Worm (Caenorhabditis elegans) whole organism, young adult: ENCODE data around the gene let-268.
"Not testable (repeated sequence)": the region's sequence is repeated elsewhere in the genome, so short reads cannot be mapped to it uniquely, and the experiment has no call there.

Experiments
- B0019.2 ChIP-seq: fragments of 200-800 bp; sonication (Bioruptor generic); conservative IDR thresholded peaks from 2 replicates; pipeline ENCODE4 v1.3.6; 2022; ENCODE audit warnings: missing genetic modification reagents, missing genetic modification characterization, missing compliant biosample characterization
- B0261.1 ChIP-seq: sonication (generic microtip); optimal IDR thresholded peaks from 2 replicates; lab custom pipeline; 2016; ENCODE audit warnings: mild to moderate bottlenecking, missing genetic modification characterization, moderate library complexity, missing compliant biosample characterization
- F39B2.1 ChIP-seq: fragments of 200-800 bp; sonication (Bioruptor generic); IDR thresholded peaks from 2 replicates; pipeline ENCODE4 v1.3.6; 2022; ENCODE audit warnings: missing genetic modification reagents, missing genetic modification characterization, missing compliant biosample characterization
- F52B5.7 ChIP-seq: sonication (generic microtip); optimal IDR thresholded peaks from 2 replicates; lab custom pipeline; 2016; ENCODE audit warnings: mild to moderate bottlenecking, missing genetic modification characterization, missing compliant biosample characterization
- F57A8.1 ChIP-seq: fragments of 200-800 bp; sonication (Bioruptor generic); optimal IDR thresholded peaks from 2 replicates; lab custom pipeline; 2018; ENCODE audit warnings: mild to moderate bottlenecking, missing genetic modification characterization, moderate library complexity, missing compliant biosample characterization
- K11D2.4 ChIP-seq: fragments of 200-800 bp; sonication (Bioruptor generic); IDR thresholded peaks from 2 replicates; pipeline ENCODE4 v1.3.6; 2022; ENCODE audit warnings: missing genetic modification reagents, missing genetic modification characterization, missing compliant biosample characterization
- Y53F4B.3 ChIP-seq: fragments of 200-800 bp; sonication (Bioruptor generic); IDR thresholded peaks from 2 replicates; pipeline ENCODE4 v1.3.6; 2022; ENCODE audit warnings: missing genetic modification reagents, missing genetic modification characterization, missing compliant biosample characterization
- Y56A3A.18 ChIP-seq: fragments of 200-800 bp; sonication (Bioruptor generic); IDR thresholded peaks from 2 replicates; pipeline ENCODE4 v1.3.6; 2022; ENCODE audit warnings: missing genetic modification reagents, missing genetic modification characterization, missing compliant biosample characterization
- athp-1 ChIP-seq: sonication (generic microtip); optimal IDR thresholded peaks from 2 replicates; lab custom pipeline; 2017; ENCODE audit warnings: mild to moderate bottlenecking, missing genetic modification characterization, missing compliant biosample characterization
- attf-3 ChIP-seq: fragments of 200-800 bp; sonication (Bioruptor generic); conservative IDR thresholded peaks from 2 replicates; pipeline ENCODE4 v1.3.6; 2022; ENCODE audit warnings: missing genetic modification reagents, missing genetic modification characterization, missing compliant biosample characterization
- bed-1 ChIP-seq: fragments of 200-800 bp; sonication (Bioruptor generic); IDR thresholded peaks from 2 replicates; pipeline ENCODE4 v1.3.6; 2022; ENCODE audit warnings: missing genetic modification reagents, missing genetic modification characterization, missing compliant biosample characterization
- ceh-100 ChIP-seq: fragments of 200-800 bp; sonication (Bioruptor generic); IDR thresholded peaks from 2 replicates; pipeline ENCODE4 v1.3.6; 2022; ENCODE audit warnings: missing genetic modification reagents, missing genetic modification characterization, missing compliant biosample characterization
- ceh-27 ChIP-seq: fragments of 200-800 bp; sonication (Bioruptor generic); optimal IDR thresholded peaks from 2 replicates; lab custom pipeline; 2018; ENCODE audit warnings: mild to moderate bottlenecking, missing genetic modification characterization, moderate library complexity, missing compliant biosample characterization
- ceh-40 ChIP-seq: fragments of 200-800 bp; sonication (Bioruptor generic); IDR thresholded peaks from 2 replicates; pipeline ENCODE4 v1.3.6; 2022; ENCODE audit warnings: missing genetic modification characterization, missing compliant biosample characterization
- ceh-58 ChIP-seq: fragments of 200-800 bp; sonication (Bioruptor generic); IDR thresholded peaks from 2 replicates; pipeline ENCODE4 v1.3.6; 2022; ENCODE audit warnings: missing genetic modification characterization, missing compliant biosample characterization
- ceh-79 ChIP-seq: sonication (generic microtip); optimal IDR thresholded peaks from 2 replicates; lab custom pipeline; 2017; ENCODE audit warnings: mild to moderate bottlenecking, missing genetic modification characterization, missing compliant biosample characterization
- chd-7 ChIP-seq: sonication (generic microtip); optimal IDR thresholded peaks from 2 replicates; lab custom pipeline; 2016; ENCODE audit warnings: mild to moderate bottlenecking, missing genetic modification characterization, moderate library complexity, missing compliant biosample characterization
- dox-1 ChIP-seq: fragments of 200-800 bp; sonication (Bioruptor generic); IDR thresholded peaks from 2 replicates; pipeline ENCODE4 v1.3.6; 2022; ENCODE audit warnings: missing genetic modification reagents, missing genetic modification characterization, missing compliant biosample characterization
- dpff-1 ChIP-seq: sonication (generic microtip); optimal IDR thresholded peaks from 2 replicates; lab custom pipeline; 2017; ENCODE audit warnings: mild to moderate bottlenecking, missing genetic modification characterization, missing compliant biosample characterization
- egrh-3 ChIP-seq: fragments of 200-800 bp; sonication (Bioruptor generic); IDR thresholded peaks from 2 replicates; pipeline ENCODE4 v1.3.6; 2022; ENCODE audit warnings: missing genetic modification reagents, missing genetic modification characterization, missing compliant biosample characterization
- hmg-1.2 ChIP-seq: fragments of 200-800 bp; sonication (Bioruptor generic); IDR thresholded peaks from 2 replicates; pipeline ENCODE4 v1.3.6; 2022; ENCODE audit warnings: missing genetic modification reagents, missing genetic modification characterization, missing compliant biosample characterization
- hmg-20 ChIP-seq: fragments of 200-800 bp; sonication (Bioruptor generic); IDR thresholded peaks from 2 replicates; pipeline ENCODE4 v1.3.6; 2022; ENCODE audit warnings: missing genetic modification reagents, missing genetic modification characterization, missing compliant biosample characterization
- let-607 ChIP-seq, 2 experiments: fragments of 200-800 bp in 1 of 2; sonication (Bioruptor generic) in 1 of 2; sonication (generic microtip) in 1 of 2; optimal IDR thresholded peaks; 2 replicates each; lab custom pipeline; 2016 to 2018; ENCODE audit warnings: mild to moderate bottlenecking in 2 of 2, missing compliant biosample characterization in 2 of 2, missing genetic modification characterization in 2 of 2, moderate library complexity in 2 of 2, missing genotype in 1 of 2
- lin-40 ChIP-seq: sonication (generic microtip); optimal IDR thresholded peaks from 2 replicates; lab custom pipeline; 2016; ENCODE audit warnings: missing genetic modification characterization, mild to moderate bottlenecking, missing compliant biosample characterization, missing genotype, missing genetic modification reagents
- lsl-1 ChIP-seq: fragments of 200-800 bp; sonication (Bioruptor generic); optimal IDR thresholded peaks from 2 replicates; lab custom pipeline; 2018; ENCODE audit warnings: mild to moderate bottlenecking, missing genetic modification characterization, moderate library complexity, missing compliant biosample characterization
- madf-6 ChIP-seq: fragments of 200-800 bp; sonication (Bioruptor generic); IDR thresholded peaks from 2 replicates; pipeline ENCODE4 v1.3.6; 2022; ENCODE audit warnings: missing genetic modification reagents, missing genetic modification characterization, missing compliant biosample characterization
- mcd-1 ChIP-seq: fragments of 200-800 bp; sonication (Bioruptor generic); IDR thresholded peaks from 2 replicates; pipeline ENCODE4 v1.3.6; 2022; ENCODE audit warnings: missing genetic modification reagents, missing genetic modification characterization, missing compliant biosample characterization
- nhr-120 ChIP-seq: fragments of 200-800 bp; sonication (Bioruptor generic); IDR thresholded peaks from 2 replicates; pipeline ENCODE4 v1.3.6; 2022; ENCODE audit warnings: missing genetic modification characterization, missing compliant biosample characterization
- nhr-80 ChIP-seq: sonication (generic microtip); optimal IDR thresholded peaks from 2 replicates; lab custom pipeline; 2016; ENCODE audit warnings: missing genetic modification characterization, missing compliant biosample characterization
- pha-4 ChIP-seq: fragments of 150-350 bp; sonication (generic microtip); optimal IDR thresholded peaks from 2 replicates; lab custom pipeline; 2014; ENCODE audit warnings: missing biosample characterization, missing genetic modification reagents, missing genetic modification characterization
- rec-8 ChIP-seq, 2 experiments: sonication (generic microtip); optimal IDR thresholded peaks; 2 replicates each; lab custom pipeline; 2016; ENCODE audit warnings: mild to moderate bottlenecking in 2 of 2, missing genetic modification characterization in 2 of 2, missing genetic modification reagents in 2 of 2, missing genotype in 2 of 2, missing biosample characterization in 1 of 2, missing compliant biosample characterization in 1 of 2, moderate library complexity in 1 of 2
- sptf-2 ChIP-seq: fragments of 200-800 bp; sonication (Bioruptor generic); optimal IDR thresholded peaks from 2 replicates; lab custom pipeline; 2018; ENCODE audit warnings: mild to moderate bottlenecking, missing genetic modification characterization, missing compliant biosample characterization
- xnd-1 ChIP-seq: sonication (generic microtip); optimal IDR thresholded peaks from 2 replicates; lab custom pipeline; 2016; ENCODE audit warnings: missing genotype, missing genetic modification reagents, missing genetic modification characterization, missing compliant biosample characterization
- zfh-2 ChIP-seq: fragments of 200-800 bp; sonication (Bioruptor generic); conservative IDR thresholded peaks from 2 replicates; pipeline ENCODE4 v1.3.6; 2022; ENCODE audit warnings: missing genetic modification reagents, missing genetic modification characterization, missing compliant biosample characterization
- ztf-18 ChIP-seq: sonication (generic microtip); optimal IDR thresholded peaks from 2 replicates; lab custom pipeline; 2016; ENCODE audit warnings: missing genotype, mild to moderate bottlenecking, missing genetic modification characterization, missing compliant biosample characterization
- ztf-25 ChIP-seq: fragments of 200-800 bp; sonication (Bioruptor generic); IDR thresholded peaks from 2 replicates; pipeline ENCODE4 v1.3.6; 2022; ENCODE audit warnings: missing genetic modification reagents, missing genetic modification characterization, missing compliant biosample characterization
- ztf-3 ChIP-seq: fragments of 200-800 bp; sonication (Bioruptor generic); optimal IDR thresholded peaks from 2 replicates; lab custom pipeline; 2018; ENCODE audit warnings: mild to moderate bottlenecking, missing genetic modification characterization, missing compliant biosample characterization

let-268 gene

ce11 chrII:10010914-10011313 is 28.9 kb downstream of the let-268 start:
- TF ChIP-seq B0261.1 (tag; lab: Kevin White, UChicago) (no peak), ceh-27 (GFP tag; lab: Kevin White, UChicago) (no peak), hmg-20 (GFP tag; lab: Robert Waterston, UW) (no peak), K11D2.4 (GFP tag; lab: Robert Waterston, UW) (no peak), sptf-2 (GFP tag; lab: Kevin White, UChicago) (no peak), zfh-2 (GFP tag; lab: Robert Waterston, UW) (no peak), rec-8 (tag; optimal IDR thresholded peaks at IDR 0.05; lab: Kevin White, UChicago) (no peak)

ce11 chrII:10008552-10008951 is 31.2 kb downstream of the let-268 start:
- no peak for TF ChIP-seq F39B2.1 (GFP tag; lab: Robert Waterston, UW)
- no peak for TF ChIP-seq dox-1 (GFP tag; lab: Robert Waterston, UW)
- no peak for TF ChIP-seq lin-40 (tag; lab: Kevin White, UChicago)
- TF ChIP-seq ceh-58 (GFP tag; lab: Robert Waterston, UW): no peak
- TF ChIP-seq nhr-80 (tag; lab: Kevin White, UChicago): no peak
- no peak for TF ChIP-seq ceh-100 (GFP tag; lab: Robert Waterston, UW)
- TF ChIP-seq chd-7 (tag; lab: Kevin White, UChicago): no peak
- no peak for TF ChIP-seq F57A8.1 (GFP tag; lab: Kevin White, UChicago)
- no peak for TF ChIP-seq mcd-1 (GFP tag; lab: Robert Waterston, UW)
- no peak for TF ChIP-seq lsl-1 (GFP tag; lab: Kevin White, UChicago)
- TF ChIP-seq bed-1 (GFP tag; lab: Robert Waterston, UW): no peak

- no peak for TF ChIP-seq Y53F4B.3 (GFP tag; lab: Robert Waterston, UW)
- no peak for TF ChIP-seq lsl-1 (GFP tag; lab: Kevin White, UChicago)
- no peak for TF ChIP-seq K11D2.4 (GFP tag; lab: Robert Waterston, UW)
- no peak for TF ChIP-seq ztf-3 (GFP tag; lab: Kevin White, UChicago)
- TF ChIP-seq dpff-1 (tag; lab: Kevin White, UChicago): no peak
- no peak for TF ChIP-seq ztf-18 (tag; lab: Kevin White, UChicago)
- TF ChIP-seq madf-6 (GFP tag; lab: Robert Waterston, UW): no peak
- no peak for TF ChIP-seq nhr-120
- no peak for TF ChIP-seq lin-40 (tag; lab: Kevin White, UChicago)
- no peak for TF ChIP-seq ceh-40 (GFP tag; lab: Robert Waterston, UW)
- no peak for TF ChIP-seq ztf-25 (GFP tag; lab: Robert Waterston, UW)
- no peak for TF ChIP-seq chd-7 (tag; lab: Kevin White, UChicago)
- no peak for TF ChIP-seq egrh-3 (GFP tag; lab: Robert Waterston, UW)
These were observed 31.9 kb downstream of the let-268 start, which contains the start of gene ZK892.5 for ce11 chrII:10007917-10008316. ZK892.5 (plus strand) TSS chrII:10008217.

ce11 chrII:10006266-10006665 is 33.5 kb downstream of the let-268 start, which contains the start of gene ZK892.4:
ZK892.4 (plus strand) TSS chrII:10006566.
- not testable (repeated sequence) for TF ChIP-seq Y56A3A.18 (GFP tag; lab: Robert Waterston, UW); nhr-120; ceh-79

- TF ChIP-seq xnd-1 (tag; lab: Kevin White, UChicago) (no peak), B0019.2 (GFP tag; lab: Robert Waterston, UW) (no peak), hmg-1.2 (GFP tag; lab: Robert Waterston, UW) (no peak), pha-4 (tag; lab: Kevin White, UChicago) (no peak), attf-3 (GFP tag; lab: Robert Waterston, UW) (no peak), F52B5.7 (tag; lab: Kevin White, UChicago) (no peak), let-607 (tag; optimal IDR thresholded peaks at IDR 0.05; lab: Kevin White, UChicago) (no peak), athp-1 (tag; lab: Kevin White, UChicago) (no peak), chd-7 (tag; lab: Kevin White, UChicago) (no peak), bed-1 (GFP tag; lab: Robert Waterston, UW) (no peak)
These were observed 38.2 kb downstream of the let-268 start, which contains the start of gene ZK892.3 for ce11 chrII:10001546-10001945. ZK892.3 (plus strand) TSS chrII:10001846.
